Worm (Caenorhabditis elegans) whole organism, L4 larva: Measurements from ENCODE around the gene fut-5.

Source experiments
- Y48G9A.11 ChIP-seq: fragments of 200-800 bp; sonication (Bioruptor generic); IDR thresholded peaks from 2 replicates; pipeline ENCODE4 v1.3.6; 2022; ENCODE audit warnings: missing genetic modification reagents, missing genetic modification characterization, missing compliant biosample characterization
- Y75B8A.6 ChIP-seq: fragments of 200-800 bp; sonication (Bioruptor generic); IDR thresholded peaks from 2 replicates; pipeline ENCODE4 v1.3.6; 2022; ENCODE audit warnings: missing genetic modification reagents, missing genetic modification characterization, missing compliant biosample characterization
- ZK337.2 ChIP-seq: fragments of 200-800 bp; sonication (Bioruptor generic); IDR thresholded peaks from 2 replicates; pipeline ENCODE4 v1.3.6; 2022; ENCODE audit warnings: missing genetic modification reagents, missing genetic modification characterization, missing compliant biosample characterization
- ceh-32 ChIP-seq: sonication (generic microtip); optimal IDR thresholded peaks from 2 replicates; lab custom pipeline; 2016; ENCODE audit warnings: mild to moderate bottlenecking, missing genetic modification characterization, missing compliant biosample characterization; ENCODE audit not compliant: poor library complexity
- ceh-62 ChIP-seq: sonication (generic microtip); optimal IDR thresholded peaks from 2 replicates; lab custom pipeline; 2017; ENCODE audit warnings: missing biosample characterization, missing genetic modification characterization
- dve-1 ChIP-seq: sonication (generic microtip); optimal IDR thresholded peaks from 2 replicates; lab custom pipeline; 2017; ENCODE audit warnings: antibody characterized with exemption, mild to moderate bottlenecking, missing genetic modification characterization, missing compliant biosample characterization; ENCODE audit not compliant: insufficient read depth
- gei-8 ChIP-seq: fragments of 200-800 bp; sonication (Bioruptor generic); optimal IDR thresholded peaks from 2 replicates; lab custom pipeline; 2018; ENCODE audit warnings: mild to moderate bottlenecking, missing genetic modification characterization, missing compliant biosample characterization
- nhr-11 ChIP-seq: fragments of 150-350 bp; optimal IDR thresholded peaks from 2 replicates; lab custom pipeline; 2014; ENCODE audit warnings: missing biosample characterization, missing genetic modification characterization
- nhr-25 ChIP-seq: sonication (generic microtip); optimal IDR thresholded peaks from 2 replicates; lab custom pipeline; 2017; ENCODE audit warnings: missing genetic modification characterization, mild to moderate bottlenecking, missing compliant biosample characterization, antibody characterized with exemption, moderate library complexity, borderline replicate concordance; ENCODE audit not compliant: insufficient read depth
- pha-4 ChIP-seq, 2 experiments: fragments of 150-350 bp in 1 of 2; fragments of 200-800 bp in 1 of 2; sonication (Bioruptor generic) in 1 of 2; IDR thresholded peaks in 1 of 2; optimal IDR thresholded peaks in 1 of 2; 2 replicates each; pipeline versions ENCODE4 v1.3.6 to Lab custom; 2014 to 2022; ENCODE audit warnings: missing genetic modification characterization in 2 of 2, missing genetic modification reagents in 2 of 2, missing biosample characterization in 1 of 2, missing compliant biosample characterization in 1 of 2
- pqm-1 ChIP-seq: sonication (generic microtip); optimal IDR thresholded peaks from 2 replicates; lab custom pipeline; 2017; ENCODE audit warnings: missing biosample characterization, missing genetic modification characterization
- ztf-11 ChIP-seq: fragments of 150-350 bp; optimal IDR thresholded peaks from 2 replicates; lab custom pipeline; 2014; ENCODE audit warnings: missing biosample characterization, missing genetic modification characterization

ce11 chrII:4648785-4649184, 18.7 kb downstream of the fut-5 start, which contains the start of gene lgc-27:
- TF ChIP-seq pqm-1 (no peak), Y48G9A.11 (GFP tag; lab: Robert Waterston, UW) (no peak), ZK337.2 (GFP tag; lab: Robert Waterston, UW) (no peak), ztf-11 (tag; lab: Kevin White, UChicago) (no peak), gei-8 (GFP tag; lab: Kevin White, UChicago) (no peak), ceh-32 (tag; lab: Kevin White, UChicago) (no peak), nhr-11 (tag; lab: Kevin White, UChicago) (no peak), pha-4 (GFP tag; IDR thresholded peaks at IDR 0.05; lab: Robert Waterston, UW) (no peak), pha-4 (tag; optimal IDR thresholded peaks at IDR 0.05; lab: Kevin White, UChicago) (no peak), ceh-62 (tag; lab: Kevin White, UChicago) (no peak), Y75B8A.6 (GFP tag; lab: Robert Waterston, UW) (no peak), nhr-25 (tag; lab: Kevin White, UChicago) (no peak), dve-1 (tag; lab: Kevin White, UChicago) (no peak)
